Fruit fly (Drosophila melanogaster) whole organism: ENCODE results near the gene Bro.

Source experiments
- psq ChIP-seq: fragments of >200 bp; optimal IDR thresholded peaks from 2 replicates; lab custom pipeline; 2017
- usp ChIP-seq: fragments of >200 bp; optimal IDR thresholded peaks from 2 replicates; lab custom pipeline; 2017; ENCODE audit warnings: missing biosample characterization, missing genetic modification characterization, mixed read lengths

- no peak for TF ChIP-seq psq (lab: Kevin White, UChicago)
- no peak for TF ChIP-seq usp (GFP tag; lab: Kevin White, UChicago)
These were observed 2.6 kb upstream of the Bro start, which contains the start of the genes alphaCOP and CG13919 for dm6 chr3L:1644920-1645567.
